Worm (Caenorhabditis elegans) whole organism, L4 larva: ENCODE data around the gene F54D5.5.

Source experiments
- D1046.2 ChIP-seq: fragments of 200-800 bp; sonication (Bioruptor generic); IDR thresholded peaks from 2 replicates; pipeline ENCODE4 v1.3.6; 2022; ENCODE audit warnings: missing genetic modification characterization, missing compliant biosample characterization
- F44E2.7 ChIP-seq: fragments of 200-800 bp; sonication (Bioruptor generic); IDR thresholded peaks from 2 replicates; pipeline ENCODE4 v2.1.2; 2022; ENCODE audit warnings: missing genetic modification characterization, missing compliant biosample characterization
- Y105C5A.15 ChIP-seq: fragments of 200-800 bp; sonication (Bioruptor generic); IDR thresholded peaks from 2 replicates; pipeline ENCODE4 v1.3.6; 2022; ENCODE audit warnings: missing genetic modification characterization, missing compliant biosample characterization
- Y48G9A.11 ChIP-seq: fragments of 200-800 bp; sonication (Bioruptor generic); IDR thresholded peaks from 2 replicates; pipeline ENCODE4 v1.3.6; 2022; ENCODE audit warnings: missing genetic modification reagents, missing genetic modification characterization, missing compliant biosample characterization
- ZK337.2 ChIP-seq: fragments of 200-800 bp; sonication (Bioruptor generic); IDR thresholded peaks from 2 replicates; pipeline ENCODE4 v1.3.6; 2022; ENCODE audit warnings: missing genetic modification reagents, missing genetic modification characterization, missing compliant biosample characterization
- ZK546.5 ChIP-seq, 2 experiments: sonication (generic microtip); optimal IDR thresholded peaks; 2 replicates each; lab custom pipeline; 2017; ENCODE audit warnings: missing biosample characterization in 2 of 2, missing genetic modification characterization in 2 of 2
- aha-1 ChIP-seq: fragments of 150-350 bp; peaks from one replicate; lab custom pipeline; 2014; ENCODE audit warnings: missing biosample characterization, missing genetic modification characterization
- arid-1 ChIP-seq: fragments of 200-800 bp; sonication (Bioruptor generic); conservative IDR thresholded peaks from 2 replicates; pipeline ENCODE4 v1.3.6; 2022; ENCODE audit warnings: missing genetic modification reagents, missing genetic modification characterization, missing compliant biosample characterization
- attf-4 ChIP-seq: sonication (generic microtip); optimal IDR thresholded peaks from 3 replicates; lab custom pipeline; 2017; ENCODE audit warnings: missing biosample characterization, missing genetic modification characterization
- ceh-44 ChIP-seq: fragments of 200-800 bp; sonication (Bioruptor generic); IDR thresholded peaks from 2 replicates; pipeline ENCODE4 v1.3.6; 2022; ENCODE audit warnings: missing genetic modification reagents, missing genetic modification characterization, missing compliant biosample characterization
- ces-1 ChIP-seq: fragments of 150-350 bp; sonication (generic microtip); optimal IDR thresholded peaks from 4 replicates; lab custom pipeline; 2014; ENCODE audit warnings: missing biosample characterization, missing genetic modification reagents, missing genetic modification characterization
- duxl-1 ChIP-seq: sonication (generic microtip); optimal IDR thresholded peaks from 2 replicates; lab custom pipeline; 2016; ENCODE audit warnings: mild to moderate bottlenecking, missing genetic modification characterization, moderate library complexity, missing compliant biosample characterization; ENCODE audit not compliant: poor library complexity
- fos-1 ChIP-seq: fragments of 150-350 bp; optimal IDR thresholded peaks from 2 replicates; lab custom pipeline; 2014; ENCODE audit warnings: missing biosample characterization, missing genetic modification characterization
- hmg-1.1 ChIP-seq: fragments of 200-800 bp; sonication (Bioruptor generic); IDR thresholded peaks from 2 replicates; pipeline ENCODE4 v1.3.6; 2022; ENCODE audit warnings: missing genetic modification reagents, missing genetic modification characterization, missing compliant biosample characterization
- lim-7 ChIP-seq: fragments of 200-800 bp; sonication (Bioruptor generic); IDR thresholded peaks from 2 replicates; pipeline ENCODE4 v1.3.6; 2022; ENCODE audit warnings: missing genetic modification characterization, missing compliant biosample characterization
- lin-13 ChIP-seq: fragments of 150-350 bp; optimal IDR thresholded peaks from 2 replicates; lab custom pipeline; 2014; ENCODE audit warnings: missing biosample characterization, missing genetic modification reagents, missing genetic modification characterization
- lin-38 ChIP-seq: fragments of 200-800 bp; sonication (Bioruptor generic); IDR thresholded peaks from 2 replicates; pipeline ENCODE4 v1.3.6; 2022; ENCODE audit warnings: missing genetic modification reagents, missing genetic modification characterization, missing compliant biosample characterization
- lin-39 ChIP-seq: fragments of 150-350 bp; optimal IDR thresholded peaks from 2 replicates; lab custom pipeline; 2014; ENCODE audit warnings: missing biosample characterization, missing genetic modification reagents, missing genetic modification characterization
- lir-3 ChIP-seq: sonication (generic microtip); optimal IDR thresholded peaks from 2 replicates; lab custom pipeline; 2016; ENCODE audit warnings: mild to moderate bottlenecking, missing genetic modification characterization, missing compliant biosample characterization
- lsy-2 ChIP-seq, 2 experiments: fragments of 150-350 bp in 1 of 2; sonication (generic microtip) in 1 of 2; optimal IDR thresholded peaks; 2 replicates each; lab custom pipeline; 2014 to 2017; ENCODE audit warnings: missing biosample characterization in 2 of 2, missing genetic modification characterization in 2 of 2
- madf-9 ChIP-seq: fragments of 200-800 bp; sonication (Bioruptor generic); conservative IDR thresholded peaks from 2 replicates; pipeline ENCODE4 v1.3.6; 2022; ENCODE audit warnings: missing genetic modification reagents, missing genetic modification characterization, missing compliant biosample characterization
- mes-2 ChIP-seq: sonication (generic microtip); optimal IDR thresholded peaks from 2 replicates; lab custom pipeline; 2016; ENCODE audit warnings: missing genotype, mild to moderate bottlenecking, missing genetic modification characterization, missing compliant biosample characterization; ENCODE audit not compliant: poor library complexity, severe bottlenecking
- mxl-2 ChIP-seq: fragments of 200-800 bp; sonication (Bioruptor generic); conservative IDR thresholded peaks from 2 replicates; pipeline ENCODE4 v1.3.6; 2022; ENCODE audit warnings: missing genetic modification reagents, missing genetic modification characterization, missing compliant biosample characterization
- nhr-10 ChIP-seq: fragments of 150-350 bp; optimal IDR thresholded peaks from 2 replicates; lab custom pipeline; 2014; ENCODE audit warnings: missing biosample characterization, missing genetic modification characterization
- nhr-102 ChIP-seq: sonication (generic microtip); optimal IDR thresholded peaks from 2 replicates; lab custom pipeline; 2016; ENCODE audit warnings: mild to moderate bottlenecking, missing genetic modification characterization, moderate library complexity, missing compliant biosample characterization
- nhr-11 ChIP-seq: fragments of 150-350 bp; optimal IDR thresholded peaks from 2 replicates; lab custom pipeline; 2014; ENCODE audit warnings: missing biosample characterization, missing genetic modification characterization
- nhr-41 ChIP-seq: fragments of 200-800 bp; sonication (Bioruptor generic); IDR thresholded peaks from 2 replicates; pipeline ENCODE4 v1.3.6; 2022; ENCODE audit warnings: missing genetic modification reagents, missing genetic modification characterization, missing compliant biosample characterization
- nhr-48 ChIP-seq: sonication (generic microtip); optimal IDR thresholded peaks from 2 replicates; lab custom pipeline; 2016; ENCODE audit warnings: mild to moderate bottlenecking, missing genetic modification characterization, missing compliant biosample characterization
- nhr-77 ChIP-seq: fragments of 150-350 bp; optimal IDR thresholded peaks from 2 replicates; lab custom pipeline; 2014; ENCODE audit warnings: missing biosample characterization, missing genetic modification characterization
- php-3 ChIP-seq: fragments of 200-800 bp; sonication (Bioruptor generic); IDR thresholded peaks from 2 replicates; pipeline ENCODE4 v1.3.6; 2022; ENCODE audit warnings: missing genetic modification reagents, missing genetic modification characterization, missing compliant biosample characterization
- pqm-1 ChIP-seq: sonication (generic microtip); optimal IDR thresholded peaks from 2 replicates; lab custom pipeline; 2017; ENCODE audit warnings: missing biosample characterization, missing genetic modification characterization
- saeg-2 ChIP-seq: fragments of 200-800 bp; sonication (Bioruptor generic); IDR thresholded peaks from 2 replicates; pipeline ENCODE4 v1.3.6; 2022; ENCODE audit warnings: missing genetic modification reagents, missing genetic modification characterization, missing compliant biosample characterization
- snpc-4 ChIP-seq: fragments of 150-350 bp; optimal IDR thresholded peaks from 2 replicates; lab custom pipeline; 2014; ENCODE audit warnings: missing biosample characterization, missing genetic modification characterization
- spr-1 ChIP-seq: sonication (generic microtip); optimal IDR thresholded peaks from 2 replicates; lab custom pipeline; 2016; ENCODE audit warnings: mild to moderate bottlenecking, missing genetic modification characterization, missing compliant biosample characterization
- unc-130 ChIP-seq: sonication (generic microtip); optimal IDR thresholded peaks from 2 replicates; lab custom pipeline; 2016; ENCODE audit warnings: missing genetic modification reagents, missing genetic modification characterization, missing compliant biosample characterization
- unc-62 ChIP-seq, 3 experiments: fragments of 150-350 bp in 1 of 3; sonication (generic microtip); optimal IDR thresholded peaks in 2 of 3; peaks in 1 of 3; 1 replicate in 1 of 3; 2 replicates in 2 of 3; lab custom pipeline; 2014 to 2017; ENCODE audit warnings: missing biosample characterization in 3 of 3, missing genetic modification characterization in 3 of 3, missing genetic modification reagents in 3 of 3, missing genotype in 1 of 3
- ztf-11 ChIP-seq: fragments of 150-350 bp; optimal IDR thresholded peaks from 2 replicates; lab custom pipeline; 2014; ENCODE audit warnings: missing biosample characterization, missing genetic modification characterization

Gene F54D5.5

DNA sequence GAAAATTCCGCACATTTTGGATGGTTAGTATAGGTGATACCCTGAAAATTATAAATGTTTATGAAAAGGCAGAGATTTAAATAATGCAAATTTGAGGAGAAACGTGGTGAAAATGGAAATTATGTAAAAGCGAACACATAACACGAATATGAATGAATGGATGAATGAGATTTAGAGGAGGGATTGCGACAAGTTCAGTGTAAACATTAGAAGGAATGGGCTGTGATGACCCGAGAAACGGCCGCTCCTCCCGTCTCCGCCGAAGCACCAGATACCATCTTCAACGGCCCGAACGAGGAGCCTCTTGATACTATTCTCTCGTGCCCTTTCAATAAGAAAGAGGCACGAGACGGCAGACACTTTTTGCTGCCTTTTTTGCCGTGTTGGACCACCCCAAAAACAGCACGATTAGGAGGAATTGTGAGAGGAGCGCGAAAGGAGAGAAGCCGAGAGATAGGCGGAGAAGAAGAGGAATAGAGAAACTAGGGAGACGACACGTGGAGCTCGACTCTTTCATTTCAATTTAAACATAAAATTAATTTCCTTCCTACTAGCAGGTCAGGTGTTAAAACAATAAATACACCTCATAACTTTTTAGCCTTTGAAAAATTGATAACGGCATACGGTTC, 28.7 kb upstream of the F54D5.5 start, which contains the start of gene gfat-1 (continued):
- TF ChIP-seq spr-1 (tag; lab: Kevin White, UChicago) = no peak
- no peak for TF ChIP-seq mxl-2 (GFP tag; lab: Robert Waterston, UW)
- TF ChIP-seq ZK546.5 (tag; optimal IDR thresholded peaks at IDR 0.05; lab: Kevin White, UChicago) = no peak
- TF ChIP-seq nhr-41 = no peak
- TF ChIP-seq lsy-2 (tag; optimal IDR thresholded peaks at IDR 0.05; lab: Kevin White, UChicago) = peak in 1 of 2 experiments; percentile 17
- TF ChIP-seq nhr-102 (tag; lab: Kevin White, UChicago) = no peak
- no peak for TF ChIP-seq Y48G9A.11 (GFP tag; lab: Robert Waterston, UW)
- TF ChIP-seq nhr-48 (tag; lab: Kevin White, UChicago) = no peak
- TF ChIP-seq Y105C5A.15 (GFP tag; lab: Robert Waterston, UW) = no peak
- no peak for TF ChIP-seq aha-1
- TF ChIP-seq ces-1 (GFP tag; lab: Kevin White, UChicago) = no peak
- TF ChIP-seq duxl-1 (tag; lab: Kevin White, UChicago) = no peak
- TF ChIP-seq ztf-11 (tag; lab: Kevin White, UChicago) = no peak
- no peak for TF ChIP-seq lin-39 (tag; lab: Kevin White, UChicago)
- TF ChIP-seq ZK337.2 (GFP tag; lab: Robert Waterston, UW) = no peak
- no peak for TF ChIP-seq ceh-44 (GFP tag; lab: Robert Waterston, UW)
- no peak for TF ChIP-seq D1046.2 (GFP tag; lab: Robert Waterston, UW)
- no peak for TF ChIP-seq arid-1
- TF ChIP-seq nhr-10 (tag; lab: Kevin White, UChicago) = no peak
- no peak for TF ChIP-seq pqm-1 (tag; lab: Kevin White, UChicago)
- TF ChIP-seq mes-2 (tag; lab: Kevin White, UChicago) = peak; percentile 43
- no peak for TF ChIP-seq nhr-77 (tag; lab: Kevin White, UChicago)
- TF ChIP-seq, all 104 proteins: peak for 10

ce11 chrII:11592023-11592422, 25.2 kb upstream of the F54D5.5 start, which contains the start of gene F07A11.1:
Gene F07A11.1 (minus strand): TSS chrII:11592123.
- TF ChIP-seq lim-7 (GFP tag; lab: Robert Waterston, UW) (no peak), nhr-11 (tag; lab: Kevin White, UChicago) (no peak), lin-13 (GFP tag; lab: Kevin White, UChicago) (no peak), unc-130 (GFP tag; lab: Kevin White, UChicago) (peak; percentile 10)

- TF ChIP-seq aha-1 (peak; percentile 69), lim-7 (GFP tag; lab: Robert Waterston, UW) (no peak)
Observed at ce11 chrII:11591558-11591957, 24.7 kb upstream of the F54D5.5 start.

DNA sequence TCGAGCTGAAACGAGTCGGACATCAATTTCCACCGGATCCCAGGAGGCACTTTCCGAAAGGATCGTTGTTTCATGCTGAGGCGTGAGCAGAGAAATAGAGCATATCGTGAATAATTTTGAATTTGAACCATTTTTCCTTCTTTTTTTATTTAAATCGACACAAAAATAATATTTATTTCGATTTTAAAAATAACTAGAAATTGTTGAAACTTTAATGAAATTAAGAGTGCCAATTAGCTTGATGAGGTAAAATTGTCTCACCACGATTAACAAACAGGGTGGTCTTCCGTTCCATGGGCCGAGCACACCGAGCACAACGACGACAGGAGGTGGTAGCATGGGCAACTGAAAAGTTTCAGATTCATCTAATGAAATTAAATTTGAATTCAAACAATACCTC, 21.5 kb upstream of the F54D5.5 start:
- peak in 1 of 2 experiments; percentile 61 for TF ChIP-seq unc-62 (GFP tag; optimal IDR thresholded peaks at IDR 0.05 in 1 of 2; lab: Kevin White, UChicago)
- no peak for TF ChIP-seq unc-62 (tag; optimal IDR thresholded peaks at IDR 0.05; lab: Kevin White, UChicago)
- no peak for TF ChIP-seq saeg-2 (GFP tag; lab: Robert Waterston, UW)
- TF ChIP-seq lir-3 (tag; lab: Kevin White, UChicago) = no peak
- no peak for TF ChIP-seq madf-9 (GFP tag; lab: Robert Waterston, UW)
- no peak for TF ChIP-seq nhr-102 (tag; lab: Kevin White, UChicago)

DNA sequence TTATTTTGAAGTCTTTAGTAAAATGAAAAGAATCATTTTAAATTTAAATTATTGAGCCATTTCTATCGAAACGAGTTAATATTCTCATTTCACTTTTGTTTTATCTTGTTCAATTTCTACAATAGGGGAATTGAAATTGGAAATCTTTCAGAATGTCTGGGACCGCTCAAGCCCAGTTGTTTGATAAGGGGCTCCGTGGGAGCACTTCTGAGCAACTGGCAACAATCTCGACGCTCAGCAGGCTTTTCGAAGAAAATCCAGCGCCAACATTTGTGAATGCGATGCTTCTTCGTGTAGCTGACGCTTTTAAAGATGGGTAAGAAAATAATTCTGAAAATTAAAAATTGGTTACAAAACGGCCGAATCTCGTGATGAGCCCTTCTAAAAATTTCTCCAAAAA, 15.9 kb upstream of the F54D5.5 start, which contains the start of gene ints-7:
Gene ints-7 (plus strand): TSS at position 152 of the 400 bp plus-strand sequence.
- TF ChIP-seq snpc-4 = no peak
- no peak for TF ChIP-seq fos-1 (tag; lab: Kevin White, UChicago)
- TF ChIP-seq php-3 (GFP tag; lab: Robert Waterston, UW) = no peak
- TF ChIP-seq lin-38 = peak; percentile 30; the same call in 1 of the 2 replicates
- TF ChIP-seq hmg-1.1 (GFP tag; lab: Robert Waterston, UW) = no peak
- no peak for TF ChIP-seq attf-4
- TF ChIP-seq F44E2.7 = no peak
